Worm (Caenorhabditis elegans): Measurements from ENCODE around the gene K10C2.12.

K10C2.12 gene

DNA sequence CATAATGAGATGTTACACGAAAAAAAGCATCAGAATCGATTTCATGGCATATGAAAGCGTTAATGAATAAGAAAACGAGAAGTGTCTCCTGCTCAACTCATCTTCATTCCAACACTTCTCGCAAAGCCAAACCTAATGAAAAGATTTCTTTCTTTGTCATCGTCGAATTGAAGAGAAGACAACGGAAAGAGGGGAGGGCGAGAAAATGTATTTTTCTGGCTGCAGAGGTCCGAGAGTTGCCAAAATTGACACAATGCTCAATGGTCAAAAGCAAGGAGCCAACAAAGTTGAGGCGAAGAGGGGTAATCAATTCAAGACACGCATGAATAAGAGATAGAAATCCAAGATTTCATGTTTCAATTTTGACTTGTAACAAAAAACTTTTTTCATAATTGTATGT is 1.5 kb downstream of the K10C2.12 start:
- TF ChIP-seq unc-39 (tag; optimal IDR thresholded peaks at IDR 0.05) = no peak
- TF ChIP-seq elt-3 (tag; optimal IDR thresholded peaks at IDR 0.05) = no peak
- no peak for TF ChIP-seq unc-55 (GFP tag; optimal IDR thresholded peaks at IDR 0.05)
- no peak for TF ChIP-seq lin-13 (GFP tag; optimal IDR thresholded peaks at IDR 0.05)
- TF ChIP-seq alr-1 (tag; optimal IDR thresholded peaks at IDR 0.05) = no peak
- TF ChIP-seq skn-1 (tag; optimal IDR thresholded peaks at IDR 0.05) = no peak
- no peak for TF ChIP-seq zag-1 (tag; optimal IDR thresholded peaks at IDR 0.05)
- no peak for TF ChIP-seq nhr-77 (tag; optimal IDR thresholded peaks at IDR 0.05)
- TF ChIP-seq peb-1 (tag; optimal IDR thresholded peaks at IDR 0.05) = no peak
- no peak for TF ChIP-seq mbf-1 (tag; optimal IDR thresholded peaks at IDR 0.05)
- no peak for TF ChIP-seq unc-62 (GFP tag; optimal IDR thresholded peaks at IDR 0.05)
- TF ChIP-seq R02D3.7 (tag; optimal IDR thresholded peaks at IDR 0.05) = no peak
- no peak for TF ChIP-seq sma-3 (GFP tag; optimal IDR thresholded peaks at IDR 0.05)
- TF ChIP-seq ztf-1 (GFP tag; conservative IDR thresholded peaks at IDR 0.05) = no peak
- TF ChIP-seq ceh-16 (tag; optimal IDR thresholded peaks at IDR 0.05) = no peak
- TF ChIP-seq lsy-2 (tag; optimal IDR thresholded peaks at IDR 0.05) = no peak
- TF ChIP-seq lin-39 (tag; optimal IDR thresholded peaks at IDR 0.05) = no peak
- no peak for TF ChIP-seq sma-9 (GFP tag; optimal IDR thresholded peaks at IDR 0.05)
- TF ChIP-seq sma-9 (tag; optimal IDR thresholded peaks at IDR 0.05) = no peak
- TF ChIP-seq ztf-11 (tag; optimal IDR thresholded peaks at IDR 0.05) = no peak

DNA sequence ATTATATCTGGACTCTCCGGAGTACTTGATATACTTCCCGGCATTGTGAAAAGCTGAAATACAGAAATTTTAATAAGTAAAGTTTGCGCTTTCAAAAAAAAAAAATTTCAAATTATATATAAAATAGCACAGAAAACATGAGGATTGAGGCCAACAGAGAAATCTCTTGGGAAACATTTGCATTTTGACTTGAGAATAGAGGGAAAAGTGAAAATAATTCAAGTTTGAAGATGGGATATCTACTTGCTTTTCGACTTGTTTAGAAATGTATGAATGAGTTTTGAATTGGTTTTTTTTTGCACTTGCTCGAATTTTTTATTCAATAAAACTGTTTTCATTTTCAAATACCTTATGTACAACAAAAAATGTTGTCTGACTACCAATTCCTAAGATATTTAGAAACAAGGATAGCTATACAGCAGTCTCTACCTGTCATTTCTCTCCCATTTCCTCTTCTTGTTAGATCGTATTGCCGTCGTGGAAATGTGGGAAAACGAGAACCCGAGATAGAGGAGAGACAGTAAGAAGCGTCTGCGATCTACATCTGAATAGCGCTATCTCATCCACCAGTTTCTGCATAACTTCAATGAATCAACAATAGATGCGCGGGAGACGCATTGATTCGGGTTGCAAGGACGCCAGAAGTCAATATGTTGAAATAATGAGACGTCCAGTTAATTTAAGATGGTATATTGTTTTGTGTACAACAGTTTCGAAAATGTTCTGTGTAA is 4.1 kb downstream of the K10C2.12 start, which contains the start of gene T22E5.6:
T22E5.6 (minus strand) TSS at position 51 of the 731 bp plus-strand sequence.
- TF ChIP-seq elt-1 (tag; optimal IDR thresholded peaks at IDR 0.05) = no peak
- no peak for TF ChIP-seq Y55F3AM.14 (GFP tag; optimal IDR thresholded peaks at IDR 0.05)
- TF ChIP-seq sma-9 (GFP tag; optimal IDR thresholded peaks at IDR 0.05) = no peak
- TF ChIP-seq sma-9 (tag; optimal IDR thresholded peaks at IDR 0.05) = no peak
- TF ChIP-seq nhr-12 (tag; optimal IDR thresholded peaks at IDR 0.05) = no peak
- no peak for TF ChIP-seq elt-3 (tag; optimal IDR thresholded peaks at IDR 0.05)
- no peak for TF ChIP-seq aly-2 (tag; optimal IDR thresholded peaks at IDR 0.05)
- TF ChIP-seq nhr-77 (tag; optimal IDR thresholded peaks at IDR 0.05) = no peak
- no peak for TF ChIP-seq ztf-4 (tag; optimal IDR thresholded peaks at IDR 0.05)
- TF ChIP-seq blmp-1 (tag; optimal IDR thresholded peaks at IDR 0.05; ENCODE audit: insufficient read depth) = peak; percentile 5
- TF ChIP-seq nhr-129 (tag; optimal IDR thresholded peaks at IDR 0.05) = peak; percentile 52
- TF ChIP-seq sma-3 (GFP tag; optimal IDR thresholded peaks at IDR 0.05) = no peak
- no peak for TF ChIP-seq mdl-1 (tag; optimal IDR thresholded peaks at IDR 0.05)
- no peak for TF ChIP-seq nhr-21 (tag; optimal IDR thresholded peaks at IDR 0.05)

ce11 chrX:6413583-6413982 is 7.0 kb downstream of the K10C2.12 start:
- TF ChIP-seq nhr-21 (tag; optimal IDR thresholded peaks at IDR 0.05) = no peak
- TF ChIP-seq fos-1 (tag; optimal IDR thresholded peaks at IDR 0.05) = no peak

DNA sequence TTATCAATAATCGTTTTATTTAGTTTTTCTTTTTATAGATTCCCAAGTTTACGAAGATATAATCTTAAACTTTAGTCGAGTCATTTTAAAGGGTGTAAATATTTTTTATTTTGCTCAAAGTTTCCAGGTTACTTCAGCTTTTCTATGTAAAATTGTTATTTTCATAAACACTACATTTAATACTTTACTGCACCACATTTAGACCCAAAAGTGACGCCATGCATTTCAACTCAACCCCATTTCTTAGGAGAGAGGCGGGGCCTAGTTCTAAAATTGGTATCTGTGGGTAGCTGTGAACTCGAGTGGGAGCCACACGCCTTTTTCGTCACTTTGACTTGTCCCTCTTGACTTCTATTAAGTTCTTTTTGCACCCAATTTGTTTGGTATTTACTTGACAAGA is 8.0 kb downstream of the K10C2.12 start, which contains the start of gene T22E5.1:
T22E5.1 (plus strand) TSS at position 301 of the 400 bp plus-strand sequence.
- no peak for TF ChIP-seq snpc-4 (tag; optimal IDR thresholded peaks at IDR 0.05)
- no peak for TF ChIP-seq nhr-77 (tag; optimal IDR thresholded peaks at IDR 0.05)
- TF ChIP-seq egl-27 (tag; optimal IDR thresholded peaks at IDR 0.05) = no peak
- TF ChIP-seq mdl-1 (tag; optimal IDR thresholded peaks at IDR 0.05) = no peak
- no peak for TF ChIP-seq nhr-21 (tag; optimal IDR thresholded peaks at IDR 0.05)
- TF ChIP-seq sma-3 (GFP tag; optimal IDR thresholded peaks at IDR 0.05) = no peak
- TF ChIP-seq ztf-4 (tag; optimal IDR thresholded peaks at IDR 0.05) = no peak
- TF ChIP-seq skn-1 (tag; optimal IDR thresholded peaks at IDR 0.05) = no peak
- TF ChIP-seq ZK546.5 (tag; optimal IDR thresholded peaks at IDR 0.05) = no peak
- TF ChIP-seq crh-2 (tag; optimal IDR thresholded peaks at IDR 0.05) = no peak
- no peak for TF ChIP-seq fos-1 (tag; optimal IDR thresholded peaks at IDR 0.05)
- no peak for TF ChIP-seq sem-4 (tag; optimal IDR thresholded peaks at IDR 0.05)
- no peak for TF ChIP-seq nhr-25 (tag; optimal IDR thresholded peaks at IDR 0.05)
- TF ChIP-seq unc-39 (tag; optimal IDR thresholded peaks at IDR 0.05) = no peak
- no peak for TF ChIP-seq C34F6.9 (tag; optimal IDR thresholded peaks at IDR 0.05)
- TF ChIP-seq nhr-10 (tag; optimal IDR thresholded peaks at IDR 0.05) = no peak
- no peak for TF ChIP-seq aly-2 (tag; optimal IDR thresholded peaks at IDR 0.05)
- no peak for TF ChIP-seq mbf-1 (tag; optimal IDR thresholded peaks at IDR 0.05)
- no peak for TF ChIP-seq ztf-11 (tag; optimal IDR thresholded peaks at IDR 0.05)
- TF ChIP-seq ceh-82 (tag; optimal IDR thresholded peaks at IDR 0.05) = no peak

Data from whole organism, L2 larva.